Fruit fly (Drosophila melanogaster): Measurements from ENCODE around the gene frac.

dm6 chr3L:7559937-7560336 is 2.5 kb upstream of the frac start, which contains the start of gene CG14837:
- TF ChIP-seq CTCF (optimal IDR thresholded peaks at IDR 0.05) (no peak), CG8478 (optimal IDR thresholded peaks at IDR 0.05) (no peak)

All from S2 (cell line).